Worm (Caenorhabditis elegans) whole organism, mixed stage, embryonic: ENCODE measurements around the gene poml-1.

Experiments used
- ceh-39 ChIP-seq: fragments of 150-350 bp; optimal IDR thresholded peaks from 2 replicates; lab custom pipeline; 2014; ENCODE audit warnings: missing biosample characterization, missing genetic modification characterization
- ceh-83 ChIP-seq: fragments of 200-800 bp; sonication (Bioruptor generic); optimal IDR thresholded peaks from 2 replicates; lab custom pipeline; 2018; ENCODE audit warnings: mild to moderate bottlenecking, missing genetic modification characterization, missing compliant biosample characterization
- drap-1 ChIP-seq: fragments of 200-800 bp; sonication (Bioruptor generic); optimal IDR thresholded peaks from 3 replicates; lab custom pipeline; 2018; ENCODE audit warnings: mild to moderate bottlenecking, missing genetic modification characterization, missing compliant biosample characterization
- elt-1 ChIP-seq: sonication (generic microtip); optimal IDR thresholded peaks from 2 replicates; lab custom pipeline; 2017; ENCODE audit warnings: missing genetic modification characterization, mild to moderate bottlenecking, missing compliant biosample characterization, antibody characterized with exemption, moderate library complexity, borderline replicate concordance; ENCODE audit not compliant: insufficient read depth
- hlh-1 ChIP-seq: fragments of 150-350 bp; optimal IDR thresholded peaks from 2 replicates; lab custom pipeline; 2014; ENCODE audit warnings: missing biosample characterization, missing genetic modification reagents, missing genetic modification characterization
- mep-1 ChIP-seq: fragments of 150-350 bp; optimal IDR thresholded peaks from 2 replicates; lab custom pipeline; 2017; ENCODE audit warnings: missing biosample characterization, missing genetic modification reagents, missing genetic modification characterization, inconsistent platforms
- nhr-12 ChIP-seq: fragments of 150-350 bp; optimal IDR thresholded peaks from 2 replicates; lab custom pipeline; 2014; ENCODE audit warnings: missing biosample characterization, missing genetic modification characterization
- nhr-237 ChIP-seq: fragments of 150-350 bp; optimal IDR thresholded peaks from 2 replicates; lab custom pipeline; 2014; ENCODE audit warnings: missing biosample characterization, missing genetic modification characterization
- nhr-76 ChIP-seq: sonication (generic microtip); optimal IDR thresholded peaks from 2 replicates; lab custom pipeline; 2017; ENCODE audit warnings: missing biosample characterization, missing genetic modification characterization
- snpc-4 ChIP-seq: fragments of 150-350 bp; optimal IDR thresholded peaks from 2 replicates; lab custom pipeline; 2014; ENCODE audit warnings: missing biosample characterization, missing genetic modification characterization
- unc-39 ChIP-seq: fragments of 150-350 bp; optimal IDR thresholded peaks from 2 replicates; lab custom pipeline; 2014; ENCODE audit warnings: missing biosample characterization, missing genetic modification characterization
- ztf-11 ChIP-seq: fragments of 150-350 bp; optimal IDR thresholded peaks from 2 replicates; lab custom pipeline; 2014; ENCODE audit warnings: missing biosample characterization, missing genetic modification characterization

- TF ChIP-seq nhr-12 (tag; lab: Kevin White, UChicago) (no peak), ceh-83 (GFP tag; lab: Kevin White, UChicago) (no peak), drap-1 (GFP tag; lab: Kevin White, UChicago) (no peak), hlh-1 (no peak), elt-1 (no peak), ztf-11 (tag; lab: Kevin White, UChicago) (no peak), nhr-237 (tag; lab: Kevin White, UChicago) (no peak), snpc-4 (no peak), nhr-76 (tag; lab: Kevin White, UChicago) (no peak), ceh-39 (tag; lab: Kevin White, UChicago) (no peak), mep-1 (tag; lab: Kevin White, UChicago) (no peak), unc-39 (no peak)
Observed at ce11 chrX:13697520-13697919, 25.2 kb downstream of the poml-1 start.
